Fruit fly (Drosophila melanogaster) whole organism, embryonic: ENCODE measurements around the gene lectin-37Db.

Experiments
- B-H2 ChIP-seq: fragments of 200-800 bp; sonication (Bioruptor generic); optimal IDR thresholded peaks from 2 replicates; lab custom pipeline; 2018; ENCODE audit warnings: missing biosample characterization, mild to moderate bottlenecking, missing genetic modification characterization
- Blimp-1 ChIP-seq: fragments of 200-800 bp; sonication (Bioruptor generic); optimal IDR thresholded peaks from 3 replicates; lab custom pipeline; 2018; ENCODE audit warnings: missing biosample characterization, missing genetic modification characterization, mild to moderate bottlenecking, moderate library complexity, missing genetic modification reagents
- CG10147 ChIP-seq: fragments of 200-800 bp; sonication (Bioruptor generic); optimal IDR thresholded peaks from 2 replicates; lab custom pipeline; 2019; ENCODE audit warnings: missing biosample characterization, mild to moderate bottlenecking, missing genetic modification characterization, moderate library complexity
- CG1233 ChIP-seq: fragments of 200-800 bp; sonication (Bioruptor generic); optimal IDR thresholded peaks from 4 replicates; lab custom pipeline; 2018; ENCODE audit warnings: missing biosample characterization, mild to moderate bottlenecking, missing genetic modification characterization
- CG12769 ChIP-seq: fragments of 200-800 bp; sonication (Bioruptor generic); optimal IDR thresholded peaks from 2 replicates; lab custom pipeline; 2019; ENCODE audit warnings: missing biosample characterization, mild to moderate bottlenecking, missing genetic modification characterization, moderate library complexity
- CG1647 ChIP-seq: fragments of 200-800 bp; sonication (Bioruptor generic); optimal IDR thresholded peaks from 3 replicates; lab custom pipeline; 2016; ENCODE audit warnings: missing biosample characterization, missing genetic modification characterization
- CG18262 ChIP-seq: fragments of 200-800 bp; optimal IDR thresholded peaks from 3 replicates; lab custom pipeline; 2019; ENCODE audit warnings: missing biosample characterization, mild to moderate bottlenecking, missing genetic modification characterization, moderate library complexity
- CG1832 ChIP-seq: fragments of 200-800 bp; sonication (Bioruptor generic); optimal IDR thresholded peaks from 2 replicates; lab custom pipeline; 2017; ENCODE audit warnings: missing biosample characterization, mild to moderate bottlenecking, missing genetic modification characterization, inconsistent platforms
- CG2678 ChIP-seq: fragments of 200-800 bp; sonication (Bioruptor generic); optimal IDR thresholded peaks from 3 replicates; lab custom pipeline; 2019; ENCODE audit warnings: missing biosample characterization, mild to moderate bottlenecking, missing genetic modification characterization, moderate library complexity
- CG2712 ChIP-seq: fragments of 200-800 bp; optimal IDR thresholded peaks from 3 replicates; lab custom pipeline; 2019; ENCODE audit warnings: missing biosample characterization, mild to moderate bottlenecking, missing genetic modification characterization, moderate library complexity
- CG3281 ChIP-seq: fragments of 200-800 bp; sonication (Bioruptor generic); optimal IDR thresholded peaks from 3 replicates; lab custom pipeline; 2017; ENCODE audit warnings: missing biosample characterization, mild to moderate bottlenecking, missing genetic modification characterization
- CG34224 ChIP-seq: fragments of 200-800 bp; sonication (Bioruptor generic); IDR thresholded peaks from 3 replicates; pipeline ENCODE4 v1.3.6; 2022; ENCODE audit warnings: missing biosample characterization, missing genetic modification characterization; ENCODE audit not compliant: partially characterized antibody
- CG4617 ChIP-seq: fragments of 200-800 bp; sonication (Bioruptor generic); optimal IDR thresholded peaks from 3 replicates; lab custom pipeline; 2016; ENCODE audit warnings: missing biosample characterization, missing genetic modification characterization, borderline replicate concordance
- CG4707 ChIP-seq: fragments of 200-800 bp; sonication (Bioruptor generic); optimal IDR thresholded peaks from 2 replicates; lab custom pipeline; 2018; ENCODE audit warnings: missing biosample characterization, mild to moderate bottlenecking, missing genetic modification characterization, moderate library complexity
- CG6765 ChIP-seq: fragments of 200-800 bp; sonication (Bioruptor generic); optimal IDR thresholded peaks from 3 replicates; lab custom pipeline; 2017; ENCODE audit warnings: missing biosample characterization, mild to moderate bottlenecking, missing genetic modification characterization
- Dad ChIP-seq: fragments of 200-800 bp; sonication (Bioruptor generic); optimal IDR thresholded peaks from 3 replicates; lab custom pipeline; 2016; ENCODE audit warnings: missing biosample characterization, missing genetic modification characterization
- Dek ChIP-seq: fragments of 200-800 bp; sonication (Bioruptor generic); optimal IDR thresholded peaks from 3 replicates; lab custom pipeline; 2019; ENCODE audit warnings: missing biosample characterization, mild to moderate bottlenecking, missing genetic modification characterization, moderate library complexity
- Drgx ChIP-seq: fragments of 200-800 bp; sonication (Bioruptor generic); IDR thresholded peaks from 2 replicates; pipeline ENCODE4 v1.3.6; 2022; ENCODE audit warnings: missing biosample characterization, missing genetic modification characterization
- Elba2 ChIP-seq: fragments of 200-800 bp; sonication (Bioruptor generic); optimal IDR thresholded peaks from 3 replicates; lab custom pipeline; 2016; ENCODE audit warnings: missing biosample characterization, missing genetic modification characterization
- Ets97D ChIP-seq: fragments of 200-800 bp; sonication (Bioruptor generic); optimal IDR thresholded peaks from 3 replicates; lab custom pipeline; 2016; ENCODE audit warnings: missing biosample characterization, missing genetic modification characterization
- GATAe ChIP-seq: fragments of 200-800 bp; sonication (Bioruptor generic); conservative IDR thresholded peaks from 2 replicates; pipeline ENCODE4 v1.3.6; 2022; ENCODE audit warnings: missing biosample characterization, missing genetic modification characterization
- Max ChIP-seq: fragments of 200-800 bp; sonication (Bioruptor generic); optimal IDR thresholded peaks from 2 replicates; lab custom pipeline; 2016; ENCODE audit warnings: missing biosample characterization, mild to moderate bottlenecking, missing genetic modification characterization
- Nf-YC ChIP-seq: fragments of 200-800 bp; optimal IDR thresholded peaks from 3 replicates; lab custom pipeline; 2019; ENCODE audit warnings: missing biosample characterization, mild to moderate bottlenecking, missing genetic modification characterization, moderate library complexity
- Sox100B ChIP-seq: fragments of 200-800 bp; sonication (Bioruptor generic); optimal IDR thresholded peaks from 3 replicates; lab custom pipeline; 2018; ENCODE audit warnings: missing biosample characterization, mild to moderate bottlenecking, missing genetic modification characterization
- Sox102F ChIP-seq: fragments of 200-800 bp; sonication (Bioruptor generic); optimal IDR thresholded peaks from 2 replicates; lab custom pipeline; 2018; ENCODE audit warnings: missing biosample characterization, mild to moderate bottlenecking, missing genetic modification characterization, moderate library complexity
- amos ChIP-seq: fragments of 200-800 bp; sonication (Bioruptor generic); IDR thresholded peaks from 2 replicates; pipeline ENCODE4 v1.3.6; 2022; ENCODE audit warnings: missing biosample characterization, missing genetic modification characterization; ENCODE audit not compliant: partially characterized antibody
- bowl ChIP-seq: fragments of 200-800 bp; sonication (Bioruptor generic); IDR thresholded peaks from 2 replicates; pipeline ENCODE4 v1.3.6; 2022; ENCODE audit warnings: missing biosample characterization, missing genetic modification characterization
- cato ChIP-seq: fragments of 200-800 bp; sonication (Bioruptor generic); optimal IDR thresholded peaks from 2 replicates; lab custom pipeline; 2016; ENCODE audit warnings: missing biosample characterization, missing genetic modification characterization, borderline replicate concordance
- croc ChIP-seq: fragments of 200-800 bp; sonication (Bioruptor generic); conservative IDR thresholded peaks from 3 replicates; pipeline ENCODE4 v1.3.6; 2022; ENCODE audit warnings: missing biosample characterization, missing genetic modification characterization
- disco-r ChIP-seq: fragments of 200-800 bp; sonication (Bioruptor generic); optimal IDR thresholded peaks from 2 replicates; lab custom pipeline; 2016; ENCODE audit warnings: missing biosample characterization, missing genetic modification characterization
- dmrt11E ChIP-seq: fragments of 200-800 bp; sonication (Bioruptor generic); optimal IDR thresholded peaks from 3 replicates; lab custom pipeline; 2018; ENCODE audit warnings: missing biosample characterization, mild to moderate bottlenecking, missing genetic modification characterization, moderate library complexity
- dpn ChIP-seq, 2 experiments: fragments of 200-800 bp; sonication (Bioruptor generic); optimal IDR thresholded peaks; 3 replicates each; lab custom pipeline; 2016; ENCODE audit warnings: missing biosample characterization in 2 of 2, missing genetic modification characterization in 2 of 2
- grn ChIP-seq: fragments of 200-800 bp; sonication (Bioruptor generic); optimal IDR thresholded peaks from 3 replicates; lab custom pipeline; 2017; ENCODE audit warnings: missing biosample characterization, missing genetic modification characterization
- jigr1 ChIP-seq: fragments of 200-800 bp; sonication (Bioruptor generic); IDR thresholded peaks from 3 replicates; pipeline ENCODE4 v1.3.6; 2022; ENCODE audit warnings: missing biosample characterization, missing genetic modification characterization
- klu ChIP-seq: fragments of 200-800 bp; sonication (Bioruptor generic); IDR thresholded peaks from 2 replicates; pipeline ENCODE4 v1.3.6; 2022; ENCODE audit warnings: missing biosample characterization, missing genetic modification characterization
- mld ChIP-seq: fragments of 200-800 bp; sonication (Bioruptor generic); IDR thresholded peaks from 3 replicates; pipeline ENCODE4 v1.3.6; 2022; ENCODE audit warnings: missing biosample characterization, missing genetic modification characterization; ENCODE audit not compliant: partially characterized antibody
- slou ChIP-seq: fragments of 200-800 bp; sonication (Bioruptor generic); optimal IDR thresholded peaks from 3 replicates; lab custom pipeline; 2016; ENCODE audit warnings: missing biosample characterization, missing genetic modification characterization
- stwl ChIP-seq: fragments of 200-800 bp; sonication (Bioruptor generic); optimal IDR thresholded peaks from 3 replicates; lab custom pipeline; 2018; ENCODE audit warnings: missing biosample characterization, mild to moderate bottlenecking, missing genetic modification characterization, moderate library complexity
- tap ChIP-seq: fragments of 200-800 bp; optimal IDR thresholded peaks from 3 replicates; lab custom pipeline; 2019; ENCODE audit warnings: missing biosample characterization, mild to moderate bottlenecking, missing genetic modification characterization, moderate library complexity
- twi ChIP-seq: fragments of 200-800 bp; optimal IDR thresholded peaks from 2 replicates; lab custom pipeline; 2019; ENCODE audit warnings: missing biosample characterization, mild to moderate bottlenecking, missing genetic modification characterization, moderate library complexity
- vfl ChIP-seq: fragments of 200-800 bp; sonication (Bioruptor generic); optimal IDR thresholded peaks from 2 replicates; lab custom pipeline; 2016; ENCODE audit warnings: missing biosample characterization, missing genetic modification characterization
- zen2 ChIP-seq: fragments of 200-800 bp; sonication (Bioruptor generic); IDR thresholded peaks from 3 replicates; pipeline ENCODE4 v1.3.6; 2022; ENCODE audit warnings: missing biosample characterization, missing genetic modification characterization; ENCODE audit not compliant: partially characterized antibody

lectin-37Db gene

dm6 chr2L:19413118-19413893 lies 5.6 kb upstream of the lectin-37Db start (continued):
- TF ChIP-seq dmrt11E (tag; lab: Kevin White, UChicago) (no peak), Sox100B (no peak), stwl (tag; lab: Kevin White, UChicago) (no peak), CG4617 (no peak), croc (GFP tag; lab: Robert Waterston, UW) (no peak), zen2 (GFP tag; lab: Robert Waterston, UW) (no peak), disco-r (no peak), CG1832 (GFP tag; lab: Kevin White, UChicago) (no peak), Max (GFP tag; lab: Kevin White, UChicago) (no peak), CG1647 (GFP tag; lab: Kevin White, UChicago) (no peak), cato (GFP tag; lab: Kevin White, UChicago) (no peak), CG2712 (tag; lab: Kevin White, UChicago) (peak; percentile 13), CG2678 (tag; lab: Kevin White, UChicago) (peak; percentile 9), Dek (tag; lab: Kevin White, UChicago) (no peak), dpn (GFP tag; optimal IDR thresholded peaks at IDR 0.05; lab: Kevin White, UChicago) (no peak), Elba2 (peak; percentile 2), vfl (no peak), bowl (GFP tag; lab: Robert Waterston, UW) (no peak), CG18262 (tag; lab: Kevin White, UChicago) (peak; percentile 14), Blimp-1 (GFP tag; lab: Kevin White, UChicago) (peak; percentile 3), CG10147 (GFP tag; lab: Kevin White, UChicago) (no peak), twi (tag; lab: Kevin White, UChicago) (peak; percentile 16), slou (no peak), CG4707 (GFP tag; lab: Kevin White, UChicago) (no peak), Dad (GFP tag; lab: Kevin White, UChicago) (no peak), CG6765 (no peak), B-H2 (GFP tag; lab: Kevin White, UChicago) (no peak), Drgx (GFP tag; lab: Robert Waterston, UW) (no peak), tap (tag; lab: Kevin White, UChicago) (no peak), jigr1 (GFP tag; lab: Robert Waterston, UW) (no peak), GATAe (GFP tag; lab: Robert Waterston, UW) (no peak), CG1233 (GFP tag; lab: Kevin White, UChicago) (no peak), klu (no peak), CG12769 (tag; lab: Kevin White, UChicago) (peak; percentile 45), Nf-YC (tag; lab: Kevin White, UChicago) (no peak), CG3281 (GFP tag; lab: Kevin White, UChicago) (no peak), grn (GFP tag; lab: Kevin White, UChicago) (no peak), amos (no peak), CG34224 (GFP tag; lab: Robert Waterston, UW) (no peak), Sox102F (GFP tag; lab: Kevin White, UChicago) (peak; percentile 15), mld (no peak), Ets97D (no peak)
